Fruit fly (Drosophila melanogaster) whole organism, embryonic: Measurements from ENCODE around the gene Coq2.

ENCODE experiments used
- B-H1 ChIP-seq: fragments of 200-800 bp; sonication (Bioruptor generic); IDR thresholded peaks from 3 replicates; pipeline ENCODE4 v1.3.6; 2022; ENCODE audit warnings: missing biosample characterization, missing genetic modification characterization
- BEAF-32 ChIP-seq: fragments of 200-800 bp; sonication (Bioruptor generic); optimal IDR thresholded peaks from 3 replicates; lab custom pipeline; 2017; ENCODE audit warnings: missing biosample characterization, missing genetic modification characterization, mild to moderate bottlenecking, moderate library complexity, missing genetic modification reagents
- Blimp-1 ChIP-seq: fragments of 200-800 bp; sonication (Bioruptor generic); optimal IDR thresholded peaks from 3 replicates; lab custom pipeline; 2018; ENCODE audit warnings: missing biosample characterization, missing genetic modification characterization, mild to moderate bottlenecking, moderate library complexity, missing genetic modification reagents
- CG1024 ChIP-seq: fragments of 200-800 bp; sonication (Bioruptor generic); IDR thresholded peaks from 2 replicates; pipeline ENCODE4 v1.3.6; 2022; ENCODE audit warnings: missing biosample characterization, missing genetic modification characterization
- CG10543 ChIP-seq: fragments of 200-800 bp; sonication (Bioruptor generic); optimal IDR thresholded peaks from 3 replicates; lab custom pipeline; 2017; ENCODE audit warnings: missing biosample characterization, mild to moderate bottlenecking, missing genetic modification characterization, moderate library complexity
- CG10979 ChIP-seq: fragments of 200-800 bp; sonication (Bioruptor generic); optimal IDR thresholded peaks from 2 replicates; lab custom pipeline; 2018; ENCODE audit warnings: missing biosample characterization, mild to moderate bottlenecking, missing genetic modification characterization, moderate library complexity
- CG11247 ChIP-seq: fragments of 200-800 bp; sonication (Bioruptor generic); IDR thresholded peaks from 2 replicates; pipeline ENCODE4 v1.3.6; 2022; ENCODE audit warnings: missing biosample characterization, missing genetic modification characterization
- CG12071 ChIP-seq: fragments of 200-800 bp; sonication (Bioruptor generic); optimal IDR thresholded peaks from 3 replicates; lab custom pipeline; 2018; ENCODE audit warnings: missing biosample characterization, mild to moderate bottlenecking, missing genetic modification characterization
- CG12155 ChIP-seq: fragments of 200-800 bp; sonication (Bioruptor generic); optimal IDR thresholded peaks from 3 replicates; lab custom pipeline; 2016; ENCODE audit warnings: missing biosample characterization, missing genetic modification characterization
- CG12744 ChIP-seq: fragments of 200-800 bp; sonication (Bioruptor generic); optimal IDR thresholded peaks from 2 replicates; lab custom pipeline; 2016; ENCODE audit warnings: missing biosample characterization, missing genetic modification characterization
- CG13624 ChIP-seq: fragments of 200-800 bp; sonication (Bioruptor generic); optimal IDR thresholded peaks from 2 replicates; lab custom pipeline; 2016; ENCODE audit warnings: missing biosample characterization, missing genetic modification characterization
- CG15011 ChIP-seq: fragments of 200-800 bp; sonication (Bioruptor generic); optimal IDR thresholded peaks from 3 replicates; lab custom pipeline; 2018; ENCODE audit warnings: missing biosample characterization, mild to moderate bottlenecking, missing genetic modification characterization
- CG15073 ChIP-seq: fragments of 200-800 bp; sonication (Bioruptor generic); optimal IDR thresholded peaks from 2 replicates; lab custom pipeline; 2016; ENCODE audit warnings: missing biosample characterization, missing genetic modification characterization
- CG1603 ChIP-seq: fragments of 200-800 bp; sonication (Bioruptor generic); optimal IDR thresholded peaks from 2 replicates; lab custom pipeline; 2019; ENCODE audit warnings: missing biosample characterization, mild to moderate bottlenecking, missing genetic modification characterization, moderate library complexity
- CG16815 ChIP-seq: fragments of 200-800 bp; sonication (Bioruptor generic); optimal IDR thresholded peaks from 3 replicates; lab custom pipeline; 2017; ENCODE audit warnings: missing biosample characterization, mild to moderate bottlenecking, missing genetic modification characterization
- CG16863 ChIP-seq: fragments of 200-800 bp; sonication (Bioruptor generic); optimal IDR thresholded peaks from 3 replicates; lab custom pipeline; 2016; ENCODE audit warnings: missing biosample characterization, missing genetic modification characterization
- CG31441 ChIP-seq: fragments of 200-800 bp; sonication (Bioruptor generic); IDR thresholded peaks from 2 replicates; pipeline ENCODE4 v1.3.6; 2022; ENCODE audit warnings: missing biosample characterization, missing genetic modification characterization
- CG32767 ChIP-seq: fragments of 200-800 bp; sonication (Bioruptor generic); IDR thresholded peaks from 2 replicates; pipeline ENCODE4 v1.3.6; 2022; ENCODE audit warnings: missing biosample characterization, missing genetic modification characterization
- CG8089 ChIP-seq: fragments of 200-800 bp; sonication (Bioruptor generic); optimal IDR thresholded peaks from 3 replicates; lab custom pipeline; 2016; ENCODE audit warnings: missing biosample characterization, missing genetic modification characterization
- CG9817 ChIP-seq: fragments of 200-800 bp; sonication (Bioruptor generic); optimal IDR thresholded peaks from 2 replicates; lab custom pipeline; 2018; ENCODE audit warnings: missing biosample characterization, mild to moderate bottlenecking, missing genetic modification characterization, moderate library complexity
- CrebB ChIP-seq: fragments of 200-800 bp; sonication (Bioruptor generic); optimal IDR thresholded peaks from 3 replicates; lab custom pipeline; 2018; ENCODE audit warnings: missing biosample characterization, mild to moderate bottlenecking, missing genetic modification characterization
- Dref ChIP-seq: fragments of 200-800 bp; sonication (Bioruptor generic); IDR thresholded peaks from 2 replicates; pipeline ENCODE4 v1.3.6; 2022; ENCODE audit warnings: missing biosample characterization, missing genetic modification characterization
- HLHmδ ChIP-seq: fragments of 200-800 bp; sonication (Bioruptor generic); optimal IDR thresholded peaks from 2 replicates; lab custom pipeline; 2018; ENCODE audit warnings: missing biosample characterization, mild to moderate bottlenecking, missing genetic modification characterization, moderate library complexity
- Jarid2 ChIP-seq: fragments of 200-800 bp; sonication (Bioruptor generic); optimal IDR thresholded peaks from 3 replicates; lab custom pipeline; 2017; ENCODE audit warnings: mild to moderate bottlenecking, missing biosample characterization, missing genetic modification reagents, missing genetic modification characterization
- MBD-R2 ChIP-seq: fragments of 200-800 bp; sonication (Bioruptor generic); IDR thresholded peaks from 2 replicates; pipeline ENCODE4 v1.3.6; 2022; ENCODE audit warnings: missing biosample characterization, missing genetic modification characterization
- Scr ChIP-seq: fragments of 200-800 bp; sonication (Bioruptor generic); IDR thresholded peaks from 2 replicates; pipeline ENCODE4 v1.3.6; 2022; ENCODE audit warnings: missing biosample characterization, missing genetic modification characterization; ENCODE audit not compliant: partially characterized antibody
- Sry-β ChIP-seq: fragments of 200-800 bp; sonication (Bioruptor generic); optimal IDR thresholded peaks from 2 replicates; lab custom pipeline; 2018; ENCODE audit warnings: missing biosample characterization, mild to moderate bottlenecking, missing genetic modification characterization, moderate library complexity
- Xbp1 ChIP-seq: fragments of 200-800 bp; sonication (Bioruptor generic); optimal IDR thresholded peaks from 3 replicates; lab custom pipeline; 2016; ENCODE audit warnings: missing biosample characterization, mild to moderate bottlenecking, missing genetic modification characterization
- YL-1 ChIP-seq: fragments of 200-800 bp; sonication (Bioruptor generic); optimal IDR thresholded peaks from 3 replicates; lab custom pipeline; 2017; ENCODE audit warnings: missing biosample characterization, mild to moderate bottlenecking, missing genetic modification characterization
- amos ChIP-seq: fragments of 200-800 bp; sonication (Bioruptor generic); IDR thresholded peaks from 2 replicates; pipeline ENCODE4 v1.3.6; 2022; ENCODE audit warnings: missing biosample characterization, missing genetic modification characterization; ENCODE audit not compliant: partially characterized antibody
- az2 ChIP-seq: fragments of 200-800 bp; sonication (Bioruptor generic); optimal IDR thresholded peaks from 3 replicates; lab custom pipeline; 2016; ENCODE audit warnings: missing biosample characterization, missing genetic modification characterization
- chif ChIP-seq, 2 experiments: fragments of 200-800 bp; sonication (Bioruptor generic); optimal IDR thresholded peaks; 3 replicates each; lab custom pipeline; 2016; ENCODE audit warnings: missing biosample characterization in 2 of 2, missing genetic modification characterization in 2 of 2
- danr ChIP-seq: fragments of 200-800 bp; sonication (Bioruptor generic); IDR thresholded peaks from 2 replicates; pipeline ENCODE4 v1.3.6; 2022; ENCODE audit warnings: missing biosample characterization, missing genetic modification characterization
- dmrt11E ChIP-seq: fragments of 200-800 bp; sonication (Bioruptor generic); optimal IDR thresholded peaks from 3 replicates; lab custom pipeline; 2018; ENCODE audit warnings: missing biosample characterization, mild to moderate bottlenecking, missing genetic modification characterization, moderate library complexity
- dmrt99B ChIP-seq: fragments of 200-800 bp; sonication (Bioruptor generic); optimal IDR thresholded peaks from 2 replicates; lab custom pipeline; 2018; ENCODE audit warnings: missing biosample characterization, mild to moderate bottlenecking, missing genetic modification characterization, moderate library complexity
- eyg ChIP-seq: fragments of 200-800 bp; sonication (Bioruptor generic); optimal IDR thresholded peaks from 3 replicates; lab custom pipeline; 2016; ENCODE audit warnings: missing biosample characterization, missing genetic modification characterization
- gfzf ChIP-seq: fragments of 200-800 bp; sonication (Bioruptor generic); optimal IDR thresholded peaks from 2 replicates; lab custom pipeline; 2016; ENCODE audit warnings: missing biosample characterization, mild to moderate bottlenecking, missing genetic modification characterization, moderate library complexity
- inv ChIP-seq: fragments of 200-800 bp; sonication (Bioruptor generic); IDR thresholded peaks from 2 replicates; pipeline ENCODE4 v1.3.6; 2022; ENCODE audit warnings: missing biosample characterization, missing genetic modification characterization; ENCODE audit not compliant: partially characterized antibody
- luna ChIP-seq: fragments of 200-800 bp; sonication (Bioruptor generic); optimal IDR thresholded peaks from 2 replicates; lab custom pipeline; 2016; ENCODE audit warnings: missing biosample characterization, missing genetic modification characterization
- maf-S ChIP-seq: fragments of 200-800 bp; sonication (Bioruptor generic); optimal IDR thresholded peaks from 2 replicates; lab custom pipeline; 2016; ENCODE audit warnings: missing biosample characterization, missing genetic modification characterization
- phol ChIP-seq: fragments of 200-800 bp; sonication (Bioruptor generic); optimal IDR thresholded peaks from 3 replicates; lab custom pipeline; 2018; ENCODE audit warnings: missing biosample characterization, mild to moderate bottlenecking, missing genetic modification characterization, moderate library complexity
- pita ChIP-seq: fragments of 200-800 bp; sonication (Bioruptor generic); optimal IDR thresholded peaks from 2 replicates; lab custom pipeline; 2017; ENCODE audit warnings: missing biosample characterization, mild to moderate bottlenecking, missing genetic modification characterization
- psq ChIP-seq: fragments of 200-800 bp; sonication (Bioruptor generic); optimal IDR thresholded peaks from 2 replicates; lab custom pipeline; 2017; ENCODE audit warnings: missing biosample characterization, missing genetic modification characterization
- pzg ChIP-seq: fragments of 200-800 bp; sonication (Bioruptor generic); optimal IDR thresholded peaks from 3 replicates; lab custom pipeline; 2018; ENCODE audit warnings: missing biosample characterization, mild to moderate bottlenecking, missing genetic modification characterization, moderate library complexity
- slbo ChIP-seq: fragments of 200-800 bp; sonication (Bioruptor generic); IDR thresholded peaks from 2 replicates; pipeline ENCODE4 v1.3.6; 2022; ENCODE audit warnings: missing biosample characterization, missing genetic modification characterization
- sob ChIP-seq: fragments of 200-800 bp; sonication (Bioruptor generic); IDR thresholded peaks from 2 replicates; pipeline ENCODE4 v1.3.6; 2022; ENCODE audit warnings: missing biosample characterization, missing genetic modification characterization
- sqz ChIP-seq: fragments of 200-800 bp; sonication (Bioruptor generic); optimal IDR thresholded peaks from 3 replicates; lab custom pipeline; 2018; ENCODE audit warnings: missing biosample characterization, mild to moderate bottlenecking, missing genetic modification characterization
- stwl ChIP-seq: fragments of 200-800 bp; sonication (Bioruptor generic); optimal IDR thresholded peaks from 3 replicates; lab custom pipeline; 2018; ENCODE audit warnings: missing biosample characterization, mild to moderate bottlenecking, missing genetic modification characterization, moderate library complexity
- tio ChIP-seq: fragments of 200-800 bp; sonication (Bioruptor generic); optimal IDR thresholded peaks from 2 replicates; lab custom pipeline; 2017; ENCODE audit warnings: missing biosample characterization, missing genetic modification characterization, inconsistent platforms
- unc-4 ChIP-seq: fragments of 200-800 bp; sonication (Bioruptor generic); IDR thresholded peaks from 2 replicates; pipeline ENCODE4 v1.3.6; 2022; ENCODE audit warnings: missing biosample characterization, missing genetic modification characterization; ENCODE audit not compliant: partially characterized antibody
- wor ChIP-seq: fragments of 200-800 bp; sonication (Bioruptor generic); IDR thresholded peaks from 2 replicates; pipeline ENCODE4 v1.3.6; 2022; ENCODE audit warnings: missing biosample characterization, missing genetic modification characterization

Gene Coq2

DNA sequence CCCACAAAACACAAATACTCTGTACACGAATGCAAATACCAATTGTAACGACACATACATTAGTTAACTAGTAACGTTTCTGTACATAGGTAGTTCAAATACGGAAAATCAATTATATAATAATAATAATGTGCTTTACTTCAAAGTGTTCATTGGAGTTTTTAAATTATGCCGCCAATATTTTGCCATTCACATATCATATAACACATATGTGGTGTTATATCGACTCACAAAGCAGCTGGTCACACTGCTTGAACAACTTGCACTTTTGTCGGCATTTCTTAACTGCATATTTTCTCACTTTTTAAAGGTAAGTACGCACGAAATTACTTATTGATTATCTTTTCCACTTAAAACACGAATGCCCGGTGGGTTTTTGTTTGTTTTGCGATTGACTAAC lies 27.8 kb upstream of the Coq2 start, which contains the start of gene DppIII:
Gene DppIII (plus strand): TSS at position 227 of the 400 bp plus-strand sequence.
- TF ChIP-seq sob (GFP tag; lab: Robert Waterston, UW) (no peak), amos (no peak), MBD-R2 (GFP tag; lab: Robert Waterston, UW) (peak; percentile 55), luna (GFP tag; lab: Kevin White, UChicago) (no peak), gfzf (GFP tag; lab: Kevin White, UChicago) (peak; percentile 65), pzg (GFP tag; lab: Kevin White, UChicago) (peak; percentile 55), chif (GFP tag; optimal IDR thresholded peaks at IDR 0.05; lab: Kevin White, UChicago) (no peak), phol (tag; lab: Kevin White, UChicago) (peak; percentile 16), HLHmδ (GFP tag; lab: Kevin White, UChicago) (no peak), dmrt11E (tag; lab: Kevin White, UChicago) (no peak), pita (no peak), CG16863 (GFP tag; lab: Kevin White, UChicago) (no peak), stwl (tag; lab: Kevin White, UChicago) (peak; percentile 35), CG32767 (GFP tag; lab: Robert Waterston, UW) (no peak), maf-S (GFP tag; lab: Kevin White, UChicago) (no peak), CG12744 (no peak), CG15073 (GFP tag; lab: Kevin White, UChicago) (no peak), eyg (no peak), CG15011 (GFP tag; lab: Kevin White, UChicago) (no peak), CrebB (no peak), psq (no peak), CG12071 (GFP tag; lab: Kevin White, UChicago) (no peak), danr (no peak), CG31441 (GFP tag; lab: Robert Waterston, UW) (no peak), slbo (no peak), Dref (GFP tag; lab: Robert Waterston, UW) (peak; percentile 14; the same call in 1 of the 2 replicates), BEAF-32 (GFP tag; lab: Kevin White, UChicago) (peak; percentile 39), tio (GFP tag; lab: Kevin White, UChicago) (no peak), CG16815 (no peak), Sry-β (GFP tag; lab: Kevin White, UChicago) (no peak), B-H1 (no peak), CG9817 (tag; lab: Kevin White, UChicago) (no peak), Jarid2 (GFP tag; lab: Kevin White, UChicago) (no peak), CG11247 (GFP tag; lab: Robert Waterston, UW) (no peak), unc-4 (GFP tag; lab: Robert Waterston, UW) (0 out of 2 replicates have a peak, but pooled peaks have one; percentile 27), CG10543 (no peak), sqz (GFP tag; lab: Kevin White, UChicago) (no peak), Blimp-1 (peak; percentile 78), CG12155 (no peak), CG1024 (no peak), YL-1 (GFP tag; lab: Kevin White, UChicago) (no peak), Xbp1 (GFP tag; lab: Kevin White, UChicago) (no peak), Scr (GFP tag; lab: Robert Waterston, UW) (0 out of 2 replicates have a peak, but pooled peaks have one; percentile 25), CG13624 (GFP tag; lab: Kevin White, UChicago) (no peak), CG10979 (tag; lab: Kevin White, UChicago) (no peak), CG1603 (peak; percentile 1), dmrt99B (tag; lab: Kevin White, UChicago) (no peak), inv (GFP tag; lab: Robert Waterston, UW) (no peak), az2 (no peak), wor (GFP tag; lab: Robert Waterston, UW) (no peak), CG8089 (GFP tag; lab: Kevin White, UChicago) (no peak)
